Worm (Caenorhabditis elegans) whole organism, L3 larva: ENCODE results near the gene madf-5.

Experiments used
- R02D3.7 ChIP-seq: fragments of 150-350 bp; optimal IDR thresholded peaks from 2 replicates; lab custom pipeline; 2014; ENCODE audit warnings: missing biosample characterization, missing genetic modification characterization
- aly-2 ChIP-seq: fragments of 150-350 bp; optimal IDR thresholded peaks from 2 replicates; lab custom pipeline; 2014; ENCODE audit warnings: missing biosample characterization, missing genetic modification characterization
- ama-1 ChIP-seq: fragments of 150-350 bp; optimal IDR thresholded peaks from 2 replicates; lab custom pipeline; 2018
- ceh-16 ChIP-seq: sonication (generic microtip); optimal IDR thresholded peaks from 2 replicates; lab custom pipeline; 2017; ENCODE audit warnings: missing biosample characterization, missing genetic modification characterization
- ceh-28 ChIP-seq: fragments of 150-350 bp; optimal IDR thresholded peaks from 2 replicates; lab custom pipeline; 2014; ENCODE audit warnings: missing biosample characterization, missing genetic modification reagents, missing genetic modification characterization
- ceh-82 ChIP-seq: fragments of 150-350 bp; optimal IDR thresholded peaks from 2 replicates; lab custom pipeline; 2014; ENCODE audit warnings: missing biosample characterization, missing genetic modification characterization
- daf-12 ChIP-seq: fragments of 150-350 bp; optimal IDR thresholded peaks from 2 replicates; lab custom pipeline; 2014; ENCODE audit warnings: missing biosample characterization, missing genetic modification reagents, missing genetic modification characterization
- egl-27 ChIP-seq: sonication (generic microtip); optimal IDR thresholded peaks from 4 replicates; lab custom pipeline; 2017; ENCODE audit warnings: missing biosample characterization, missing genetic modification reagents, missing genetic modification characterization
- egl-5 ChIP-seq: fragments of 150-350 bp; optimal IDR thresholded peaks from 2 replicates; lab custom pipeline; 2017; ENCODE audit warnings: missing biosample characterization, missing genetic modification reagents, missing genetic modification characterization, inconsistent platforms
- elt-1 ChIP-seq: fragments of 150-350 bp; optimal IDR thresholded peaks from 2 replicates; lab custom pipeline; 2014; ENCODE audit warnings: missing biosample characterization, missing genetic modification characterization
- elt-2 ChIP-seq: sonication (generic microtip); optimal IDR thresholded peaks from 2 replicates; lab custom pipeline; 2016; ENCODE audit warnings: missing genetic modification reagents, mild to moderate bottlenecking, missing genetic modification characterization, missing compliant biosample characterization
- elt-3 ChIP-seq, 3 experiments: fragments of 150-350 bp in 1 of 3; sonication (generic microtip) in 2 of 3; optimal IDR thresholded peaks; 2 replicates in 2 of 3; 4 replicates in 1 of 3; lab custom pipeline; 2014 to 2017; ENCODE audit warnings: missing biosample characterization in 3 of 3, missing genetic modification characterization in 3 of 3
- eor-1 ChIP-seq, 2 experiments: fragments of 150-350 bp; optimal IDR thresholded peaks; 2 replicates each; lab custom pipeline; 2014 to 2018; ENCODE audit warnings: missing biosample characterization in 2 of 2, missing genetic modification characterization in 2 of 2
- fkh-10 ChIP-seq: sonication (generic microtip); optimal IDR thresholded peaks from 2 replicates; lab custom pipeline; 2017; ENCODE audit warnings: missing biosample characterization, missing genetic modification reagents, missing genetic modification characterization
- fkh-2 ChIP-seq: fragments of 150-350 bp; optimal IDR thresholded peaks from 2 replicates; lab custom pipeline; 2014; ENCODE audit warnings: missing biosample characterization, missing genetic modification reagents, missing genetic modification characterization
- fos-1 ChIP-seq: fragments of 150-350 bp; optimal IDR thresholded peaks from 2 replicates; lab custom pipeline; 2014; ENCODE audit warnings: missing biosample characterization, missing genetic modification characterization
- hmg-11 ChIP-seq: sonication (generic microtip); optimal IDR thresholded peaks from 2 replicates; lab custom pipeline; 2016; ENCODE audit warnings: missing genetic modification characterization, missing compliant biosample characterization
- jun-1 ChIP-seq: fragments of 150-350 bp; optimal IDR thresholded peaks from 2 replicates; lab custom pipeline; 2014; ENCODE audit warnings: missing biosample characterization, missing genetic modification reagents, missing genetic modification characterization
- lin-39 ChIP-seq: fragments of 150-350 bp; optimal IDR thresholded peaks from 2 replicates; lab custom pipeline; 2018; ENCODE audit warnings: missing biosample characterization, missing genetic modification reagents, missing genetic modification characterization
- lsy-12 ChIP-seq: sonication (generic microtip); optimal IDR thresholded peaks from 2 replicates; lab custom pipeline; 2016; ENCODE audit warnings: mild to moderate bottlenecking, missing genetic modification characterization, missing compliant biosample characterization
- mdl-1 ChIP-seq: fragments of 150-350 bp; optimal IDR thresholded peaks from 2 replicates; lab custom pipeline; 2014; ENCODE audit warnings: missing biosample characterization, missing genetic modification characterization
- mml-1 ChIP-seq: fragments of 150-350 bp; sonication (generic microtip); optimal IDR thresholded peaks from 3 replicates; lab custom pipeline; 2014; ENCODE audit warnings: missing biosample characterization, missing genetic modification characterization
- nfya-1 ChIP-seq: sonication (generic microtip); optimal IDR thresholded peaks from 2 replicates; lab custom pipeline; 2017; ENCODE audit warnings: missing genetic modification characterization, mild to moderate bottlenecking, missing compliant biosample characterization, antibody characterized with exemption, moderate library complexity; ENCODE audit not compliant: insufficient read depth
- nhr-11 ChIP-seq: fragments of 150-350 bp; optimal IDR thresholded peaks from 2 replicates; lab custom pipeline; 2014; ENCODE audit warnings: missing biosample characterization, missing genetic modification characterization
- nhr-12 ChIP-seq: fragments of 150-350 bp; optimal IDR thresholded peaks from 2 replicates; lab custom pipeline; 2014; ENCODE audit warnings: missing biosample characterization, missing genetic modification characterization
- nhr-23 ChIP-seq: fragments of 150-350 bp; optimal IDR thresholded peaks from 2 replicates; lab custom pipeline; 2014; ENCODE audit warnings: missing biosample characterization, missing genetic modification reagents, missing genetic modification characterization
- nhr-237 ChIP-seq: fragments of 150-350 bp; optimal IDR thresholded peaks from 2 replicates; lab custom pipeline; 2014; ENCODE audit warnings: missing biosample characterization, missing genetic modification characterization
- nhr-25 ChIP-seq: sonication (generic microtip); optimal IDR thresholded peaks from 2 replicates; lab custom pipeline; 2017; ENCODE audit warnings: missing biosample characterization, missing genetic modification characterization
- nhr-28 ChIP-seq: fragments of 150-350 bp; optimal IDR thresholded peaks from 2 replicates; lab custom pipeline; 2014; ENCODE audit warnings: missing biosample characterization, missing genetic modification characterization
- nhr-43 ChIP-seq: sonication (generic microtip); optimal IDR thresholded peaks from 2 replicates; lab custom pipeline; 2016; ENCODE audit warnings: mild to moderate bottlenecking, missing genetic modification characterization, missing compliant biosample characterization; ENCODE audit not compliant: poor library complexity, severe bottlenecking
- nhr-67 ChIP-seq: fragments of 150-350 bp; optimal IDR thresholded peaks from 2 replicates; lab custom pipeline; 2014; ENCODE audit warnings: missing biosample characterization, missing genetic modification characterization
- nhr-76 ChIP-seq: fragments of 150-350 bp; sonication (generic microtip); optimal IDR thresholded peaks from 5 replicates; lab custom pipeline; 2014; ENCODE audit warnings: missing biosample characterization, missing genetic modification characterization
- nhr-77 ChIP-seq: fragments of 150-350 bp; optimal IDR thresholded peaks from 2 replicates; lab custom pipeline; 2014; ENCODE audit warnings: missing biosample characterization, missing genetic modification characterization
- pha-4 ChIP-seq: fragments of 150-350 bp; optimal IDR thresholded peaks from 2 replicates; lab custom pipeline; 2014; ENCODE audit warnings: missing biosample characterization, missing genetic modification reagents, missing genetic modification characterization
- pqm-1 ChIP-seq: fragments of 150-350 bp; optimal IDR thresholded peaks from 2 replicates; lab custom pipeline; 2017; ENCODE audit warnings: missing biosample characterization, missing genetic modification characterization, inconsistent platforms
- skn-1 ChIP-seq: fragments of 150-350 bp; optimal IDR thresholded peaks from 2 replicates; lab custom pipeline; 2014; ENCODE audit warnings: missing biosample characterization, missing genetic modification characterization
- snpc-4 ChIP-seq: fragments of 150-350 bp; optimal IDR thresholded peaks from 2 replicates; lab custom pipeline; 2014; ENCODE audit warnings: missing biosample characterization, missing genetic modification characterization
- tbx-2 ChIP-seq: sonication (generic microtip); optimal IDR thresholded peaks from 2 replicates; lab custom pipeline; 2016; ENCODE audit warnings: mild to moderate bottlenecking, missing genetic modification characterization, missing compliant biosample characterization
- unc-39 ChIP-seq: sonication (generic microtip); optimal IDR thresholded peaks from 4 replicates; lab custom pipeline; 2017; ENCODE audit warnings: missing biosample characterization, missing genetic modification characterization
- zag-1 ChIP-seq: fragments of 150-350 bp; optimal IDR thresholded peaks from 2 replicates; lab custom pipeline; 2014; ENCODE audit warnings: missing biosample characterization, missing genetic modification characterization
- ztf-11 ChIP-seq: fragments of 150-350 bp; optimal IDR thresholded peaks from 2 replicates; lab custom pipeline; 2014; ENCODE audit warnings: missing biosample characterization, missing genetic modification characterization
- ztf-4 ChIP-seq: fragments of 150-350 bp; optimal IDR thresholded peaks from 2 replicates; lab custom pipeline; 2014; ENCODE audit warnings: missing biosample characterization, missing genetic modification characterization

The madf-5 gene

DNA sequence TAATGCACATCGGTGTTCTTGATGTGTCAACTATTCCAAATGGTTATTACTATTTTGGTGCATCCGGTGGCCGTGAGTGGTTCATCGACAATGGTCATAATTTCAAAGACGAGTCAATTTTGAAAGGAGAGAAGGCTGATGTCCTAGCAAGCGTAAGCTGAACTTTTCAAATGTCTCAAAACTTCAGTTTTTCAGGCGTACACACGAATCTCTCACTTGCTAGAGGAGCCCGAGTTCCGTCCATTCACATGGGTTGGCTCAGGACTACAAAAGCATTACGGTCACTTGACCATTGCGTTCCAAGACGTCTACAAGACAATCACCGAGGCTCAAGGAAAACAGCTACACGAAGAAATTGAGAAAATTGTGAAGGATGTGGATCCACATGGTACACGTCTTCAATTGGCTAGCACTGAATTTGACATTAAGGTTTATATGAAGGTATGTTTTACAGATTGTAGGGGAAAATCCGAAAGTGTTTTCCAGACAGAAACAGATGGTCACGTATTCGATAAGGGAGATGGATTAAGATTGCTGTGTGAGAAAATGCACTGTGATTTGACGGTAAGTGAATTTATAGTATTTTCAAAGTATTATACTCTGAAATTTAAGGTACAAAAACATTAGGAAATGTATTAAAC lies 36.0 kb downstream of the madf-5 start:
- TF ChIP-seq ama-1 (peak; percentile 81), fkh-2 (no peak)

DNA sequence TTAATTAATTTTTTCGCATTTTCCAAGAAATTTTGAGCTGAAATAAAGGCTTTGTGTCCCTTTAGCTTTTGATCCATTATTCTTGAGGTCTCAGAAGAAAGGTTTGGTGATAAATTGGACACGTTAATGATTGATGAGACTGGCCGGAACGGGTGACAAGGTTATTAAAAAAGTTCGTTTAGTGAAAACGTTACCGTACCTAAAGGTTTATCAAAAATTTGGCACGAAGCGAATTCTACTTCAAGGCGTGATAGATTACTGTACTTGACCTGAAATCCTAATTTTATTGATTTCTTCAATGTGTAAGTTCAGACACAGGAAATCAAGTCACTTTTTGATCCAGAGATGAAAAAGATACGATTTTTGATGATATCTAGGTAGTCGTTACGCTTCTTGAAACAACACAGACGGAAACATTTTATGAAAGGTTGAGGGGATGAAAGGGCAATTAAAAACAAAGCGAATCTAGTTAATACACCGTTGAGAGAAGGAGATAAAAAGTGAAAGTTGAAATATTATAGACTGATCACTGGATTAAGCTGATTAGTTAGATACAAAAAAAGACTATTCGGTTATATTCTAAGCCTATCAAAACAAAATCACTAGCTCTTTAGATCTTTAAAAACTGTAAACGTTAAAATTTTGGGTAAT lies 37.2 kb downstream of the madf-5 start:
- TF ChIP-seq fos-1 (tag; lab: Kevin White, UChicago) (no peak), ama-1 (peak; percentile 65), elt-1 (peak; percentile 39), eor-1 (tag; optimal IDR thresholded peaks at IDR 0.05; lab: Kevin White, UChicago) (no peak), daf-12 (tag; lab: Kevin White, UChicago) (no peak), egl-5 (tag; lab: Kevin White, UChicago) (no peak), nhr-237 (tag; lab: Kevin White, UChicago) (no peak), pha-4 (no peak), elt-2 (tag; lab: Kevin White, UChicago) (peak; percentile 15), nhr-43 (no peak), ztf-4 (tag; lab: Kevin White, UChicago) (peak; percentile 24), fkh-10 (no peak), lin-39 (tag; lab: Kevin White, UChicago) (no peak), nhr-12 (tag; lab: Kevin White, UChicago) (no peak), mdl-1 (no peak), nfya-1 (tag; lab: Kevin White, UChicago) (no peak)

DNA sequence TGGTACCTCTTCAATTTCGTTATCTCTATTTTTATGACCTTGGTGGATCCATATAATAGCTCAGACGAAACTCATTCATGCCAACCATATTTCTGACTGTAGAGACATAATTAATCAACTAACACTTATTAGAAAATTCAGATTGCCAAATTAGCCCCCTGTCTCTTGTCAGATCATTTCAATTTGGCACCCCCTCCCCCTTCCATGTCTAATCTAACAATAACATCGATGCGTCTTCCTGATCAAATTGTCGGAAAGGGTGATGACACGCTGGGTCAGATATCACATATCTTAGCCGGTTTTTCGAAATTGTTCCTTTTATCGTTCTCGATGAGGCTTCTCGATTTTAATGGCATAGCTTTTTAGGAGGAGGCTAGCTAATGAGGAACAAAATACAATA lies 37.9 kb downstream of the madf-5 start:
- TF ChIP-seq unc-39 (tag; lab: Kevin White, UChicago) (no peak), fos-1 (tag; lab: Kevin White, UChicago) (no peak), aly-2 (tag; lab: Kevin White, UChicago) (no peak), ama-1 (peak; percentile 45), ztf-11 (tag; lab: Kevin White, UChicago) (no peak)

DNA sequence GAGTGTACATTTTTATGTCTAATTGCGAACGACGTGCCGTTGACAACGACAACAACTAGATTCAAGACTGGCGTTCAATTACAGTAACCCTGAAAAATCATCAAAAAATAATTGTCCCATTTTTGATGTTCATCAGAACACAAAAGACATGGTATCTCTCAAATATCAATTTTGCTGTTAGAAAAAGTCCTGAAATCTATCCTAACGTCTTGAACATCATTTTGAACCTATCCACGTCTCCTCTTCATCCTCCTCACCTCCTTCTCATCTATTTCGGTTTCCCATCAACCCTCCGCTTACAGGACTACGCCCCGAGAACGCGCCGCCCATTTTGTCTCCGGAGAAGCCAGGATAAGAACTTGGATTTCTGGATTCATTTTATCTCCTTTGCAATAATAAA lies 42.3 kb downstream of the madf-5 start, which contains the start of gene mltn-9:
mltn-9 (plus strand) TSS at position 301 of the 400 bp plus-strand sequence.
- TF ChIP-seq elt-1, result no peak
- TF ChIP-seq snpc-4 (tag; lab: Kevin White, UChicago), result no peak
- no peak for TF ChIP-seq nhr-237 (tag; lab: Kevin White, UChicago)
- no peak for TF ChIP-seq jun-1 (tag; lab: Kevin White, UChicago)
- TF ChIP-seq ceh-82 (tag; lab: Kevin White, UChicago), result no peak
- no peak for TF ChIP-seq nhr-76 (tag; lab: Kevin White, UChicago)
- no peak for TF ChIP-seq unc-39 (tag; lab: Kevin White, UChicago)
- TF ChIP-seq daf-12 (tag; lab: Kevin White, UChicago), result no peak
- no peak for TF ChIP-seq nhr-28 (tag; lab: Kevin White, UChicago)
- TF ChIP-seq ceh-28 (tag; lab: Kevin White, UChicago), result no peak
- TF ChIP-seq pqm-1 (tag; lab: Kevin White, UChicago), result no peak
- no peak for TF ChIP-seq mml-1 (tag; lab: Kevin White, UChicago)
- TF ChIP-seq, all 47 proteins: peak for 0

DNA sequence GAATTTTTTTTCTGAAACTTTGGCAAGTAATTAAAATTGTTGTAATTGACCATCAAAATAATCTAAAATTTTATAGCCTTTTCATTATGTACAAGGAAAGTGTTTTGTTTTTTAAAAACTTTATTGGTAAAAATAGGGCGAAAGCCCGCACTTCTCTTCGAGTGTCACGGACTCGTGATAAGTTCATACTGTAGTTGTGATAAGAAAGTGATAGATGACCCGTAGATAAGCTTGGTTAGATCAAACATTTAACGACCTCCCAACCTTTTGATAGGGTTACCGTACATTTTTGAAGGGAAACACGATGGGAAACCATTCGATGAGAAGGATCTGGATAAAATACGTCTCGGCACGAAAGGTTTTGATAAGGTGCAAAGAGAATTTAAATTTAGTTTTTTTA lies 43.0 kb downstream of the madf-5 start:
- TF ChIP-seq daf-12 (tag; lab: Kevin White, UChicago), result no peak
- no peak for TF ChIP-seq lsy-12 (tag; lab: Kevin White, UChicago)
- TF ChIP-seq ceh-16 (tag; lab: Kevin White, UChicago), result no peak
- no peak for TF ChIP-seq zag-1 (tag; lab: Kevin White, UChicago)
- peak; percentile 57 for TF ChIP-seq nhr-23 (tag; lab: Kevin White, UChicago)
- TF ChIP-seq aly-2 (tag; lab: Kevin White, UChicago), result no peak
- peak; percentile 21 for TF ChIP-seq nhr-43
- no peak for TF ChIP-seq nhr-25 (tag; lab: Kevin White, UChicago)
- TF ChIP-seq elt-3 (tag; optimal IDR thresholded peaks at IDR 0.05; lab: Kevin White, UChicago), result peak in 1 of 3 experiments; percentile 64
- TF ChIP-seq skn-1, result no peak
- no peak for TF ChIP-seq ama-1
- TF ChIP-seq unc-39 (tag; lab: Kevin White, UChicago), result no peak
- TF ChIP-seq mdl-1, result no peak
- no peak for TF ChIP-seq R02D3.7 (tag; lab: Kevin White, UChicago)
- no peak for TF ChIP-seq nhr-76 (tag; lab: Kevin White, UChicago)
- TF ChIP-seq nhr-77 (tag; lab: Kevin White, UChicago), result no peak
- no peak for TF ChIP-seq jun-1 (tag; lab: Kevin White, UChicago)
- no peak for TF ChIP-seq tbx-2 (tag; lab: Kevin White, UChicago)
- TF ChIP-seq pqm-1 (tag; lab: Kevin White, UChicago), result no peak
- TF ChIP-seq nhr-11 (tag; lab: Kevin White, UChicago), result no peak
- no peak for TF ChIP-seq snpc-4 (tag; lab: Kevin White, UChicago)
- TF ChIP-seq egl-27 (tag; lab: Kevin White, UChicago), result no peak
- no peak for TF ChIP-seq ceh-28 (tag; lab: Kevin White, UChicago)
- no peak for TF ChIP-seq lin-39 (tag; lab: Kevin White, UChicago)
- no peak for TF ChIP-seq hmg-11 (tag; lab: Kevin White, UChicago)
- peak; percentile 28 for TF ChIP-seq elt-2 (tag; lab: Kevin White, UChicago)
- no peak for TF ChIP-seq pha-4
- TF ChIP-seq elt-1, result no peak
- no peak for TF ChIP-seq nhr-67 (tag; lab: Kevin White, UChicago)
- TF ChIP-seq nhr-28 (tag; lab: Kevin White, UChicago), result no peak
